Worm (Caenorhabditis elegans): ENCODE results near the gene psmd-9.

DNA sequence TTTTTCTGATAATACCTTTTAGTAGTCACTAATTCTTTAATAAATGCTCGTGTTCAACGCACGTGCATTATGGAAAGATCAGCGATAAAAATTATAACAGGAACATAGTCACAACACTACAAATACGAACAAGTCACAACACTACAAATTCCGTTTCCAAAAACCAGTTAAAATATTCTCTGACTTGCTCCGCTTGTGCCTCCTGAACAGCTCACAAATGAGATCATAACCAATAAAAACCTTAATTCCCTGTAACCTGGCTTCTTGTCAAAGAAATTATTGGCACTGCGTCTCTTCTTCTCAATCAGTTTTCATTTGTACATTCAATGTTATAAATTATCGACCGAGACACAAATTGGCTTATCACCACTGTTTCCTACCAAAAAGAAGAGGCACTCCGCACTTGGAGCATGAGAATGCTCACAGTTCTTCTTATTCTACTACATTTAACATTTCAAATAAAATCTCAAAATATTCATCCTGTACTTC is 17.5 kb downstream of the psmd-9 start, which contains the start of gene B0252.1:
- TF ChIP-seq repo-1 (tag; optimal IDR thresholded peaks at IDR 0.05), result no peak
- TF ChIP-seq nhr-90 (tag; optimal IDR thresholded peaks at IDR 0.05), result no peak
- no peak for TF ChIP-seq snpc-3.4 (tag; optimal IDR thresholded peaks at IDR 0.05)
- TF ChIP-seq F39B2.1 (GFP tag; IDR thresholded peaks at IDR 0.05), result no peak

All from whole organism, young adult.